Fruit fly (Drosophila melanogaster) whole organism, prepupa: ENCODE measurements around the gene CG4572.

ENCODE experiments used
- Blimp-1 ChIP-seq: fragments of 200-800 bp; sonication (Bioruptor generic); optimal IDR thresholded peaks from 3 replicates; lab custom pipeline; 2017; ENCODE audit warnings: missing biosample characterization, missing genetic modification characterization, mild to moderate bottlenecking, moderate library complexity, missing genetic modification reagents
- CG11762 ChIP-seq: fragments of 200-800 bp; sonication (Bioruptor generic); optimal IDR thresholded peaks from 3 replicates; lab custom pipeline; 2016; ENCODE audit warnings: missing biosample characterization, missing genetic modification characterization; ENCODE audit not compliant: insufficient read depth
- CG1621 ChIP-seq: fragments of 200-800 bp; sonication (Bioruptor generic); optimal IDR thresholded peaks from 3 replicates; lab custom pipeline; 2018; ENCODE audit warnings: missing biosample characterization, mild to moderate bottlenecking, missing genetic modification characterization
- CG34406 ChIP-seq: fragments of 200-800 bp; sonication (Bioruptor generic); optimal IDR thresholded peaks from 3 replicates; lab custom pipeline; 2016; ENCODE audit warnings: missing biosample characterization, missing genetic modification characterization
- CG6163 ChIP-seq: fragments of 200-800 bp; sonication (Bioruptor generic); IDR thresholded peaks from 3 replicates; pipeline ENCODE4 v1.3.6; 2022; ENCODE audit warnings: missing biosample characterization, missing genetic modification characterization
- CG6276 ChIP-seq: fragments of 200-800 bp; sonication (Bioruptor generic); optimal IDR thresholded peaks from 2 replicates; lab custom pipeline; 2017; ENCODE audit warnings: missing biosample characterization, mild to moderate bottlenecking, missing genetic modification characterization
- cyc ChIP-seq: fragments of 200-800 bp; sonication (Bioruptor generic); optimal IDR thresholded peaks from 3 replicates; lab custom pipeline; 2016; ENCODE audit warnings: missing biosample characterization, missing genetic modification characterization
- ss ChIP-seq, 2 experiments: fragments of 200-800 bp; sonication (Bioruptor generic); optimal IDR thresholded peaks; 2 replicates in 1 of 2; 3 replicates in 1 of 2; lab custom pipeline; 2017 to 2018; ENCODE audit warnings: mild to moderate bottlenecking in 2 of 2, missing biosample characterization in 2 of 2, missing genetic modification characterization in 2 of 2, moderate library complexity in 1 of 2

- TF ChIP-seq CG6163 (GFP tag; lab: Robert Waterston, UW), result no peak
- no peak for TF ChIP-seq CG34406 (GFP tag; lab: Kevin White, UChicago)
- no peak for TF ChIP-seq Blimp-1 (GFP tag; lab: Kevin White, UChicago)
- no peak for TF ChIP-seq CG6276
- no peak for TF ChIP-seq CG1621 (tag; lab: Kevin White, UChicago)
- no peak for TF ChIP-seq cyc (GFP tag; lab: Kevin White, UChicago)
- TF ChIP-seq CG11762 (GFP tag; lab: Kevin White, UChicago), result no peak
- no peak for TF ChIP-seq ss (GFP tag; optimal IDR thresholded peaks at IDR 0.05; lab: Kevin White, UChicago)
Observed at dm6 chr3R:19902328-19902727, 38.1 kb upstream of the CG4572 start.
